Worm (Caenorhabditis elegans): ENCODE data around the gene C26B9.1.

Gene C26B9.1

DNA sequence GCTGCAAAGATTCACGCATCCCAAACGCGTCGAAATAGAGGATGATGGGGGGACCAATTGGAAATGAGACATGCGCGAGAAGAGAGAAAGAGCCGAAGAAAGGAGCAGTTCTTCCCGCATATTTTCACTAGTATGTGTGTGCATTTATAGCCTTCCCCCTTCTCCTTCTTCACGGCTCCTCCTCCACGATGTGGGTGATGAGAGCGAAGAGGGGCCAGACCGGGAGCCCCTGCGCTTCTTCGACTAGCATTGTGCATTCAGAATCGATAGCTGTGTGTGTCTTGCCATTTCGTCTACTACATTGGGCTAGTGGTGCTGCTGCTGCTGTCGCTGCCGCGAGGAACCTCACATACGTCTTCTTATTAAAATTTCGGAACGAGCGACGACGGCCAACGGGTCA is 23.8 kb downstream of the C26B9.1 start, which contains the start of gene jkk-1 (continued):
- no peak for TF ChIP-seq zip-4 (GFP tag; optimal IDR thresholded peaks at IDR 0.05)
- TF ChIP-seq C16A3.4 (tag; optimal IDR thresholded peaks at IDR 0.05), result no peak
- TF ChIP-seq snu-23 (GFP tag; optimal IDR thresholded peaks at IDR 0.05), result peak; percentile 14
- TF ChIP-seq egl-27 (tag; optimal IDR thresholded peaks at IDR 0.05), result no peak
- peak; percentile 22 for TF ChIP-seq xbp-1 (tag; optimal IDR thresholded peaks at IDR 0.05)
- TF ChIP-seq nhr-77 (tag; optimal IDR thresholded peaks at IDR 0.05), result no peak
- no peak for TF ChIP-seq nhr-20 (tag; optimal IDR thresholded peaks at IDR 0.05)
- TF ChIP-seq mab-9 (GFP tag; IDR thresholded peaks at IDR 0.05), result peak; percentile 51; the same call in 1 of the 2 replicates
- no peak for TF ChIP-seq lir-3 (tag; optimal IDR thresholded peaks at IDR 0.05; ENCODE audit: poor library complexity)
- no peak for TF ChIP-seq ceh-8 (GFP tag; optimal IDR thresholded peaks at IDR 0.05)
- no peak for TF ChIP-seq nhr-28 (tag; optimal IDR thresholded peaks at IDR 0.05)
- no peak for TF ChIP-seq sptf-1 (tag; optimal IDR thresholded peaks at IDR 0.05)
- no peak for TF ChIP-seq irx-1 (tag; optimal IDR thresholded peaks at IDR 0.05)
- no peak for TF ChIP-seq nhr-19 (GFP tag; conservative IDR thresholded peaks at IDR 0.05)
- TF ChIP-seq lsy-2 (tag; optimal IDR thresholded peaks at IDR 0.05), result peak in 1 of 2 experiments; percentile 21
- no peak for TF ChIP-seq lin-13 (GFP tag; optimal IDR thresholded peaks at IDR 0.05)
- TF ChIP-seq dsc-1 (tag; optimal IDR thresholded peaks at IDR 0.05), result no peak
- peak; percentile 29 for TF ChIP-seq unc-86 (tag; optimal IDR thresholded peaks at IDR 0.05)
- TF ChIP-seq rnt-1 (tag; optimal IDR thresholded peaks at IDR 0.05), result no peak
- TF ChIP-seq fkh-10 (GFP tag; optimal IDR thresholded peaks at IDR 0.05), result peak; percentile 52
- no peak for TF ChIP-seq nhr-84 (tag; optimal IDR thresholded peaks at IDR 0.05)
- peak; percentile 83 for TF ChIP-seq lin-14 (GFP tag; optimal IDR thresholded peaks at IDR 0.05)
- TF ChIP-seq elt-2 (tag; optimal IDR thresholded peaks at IDR 0.05), result no peak
- TF ChIP-seq ceh-82 (tag; optimal IDR thresholded peaks at IDR 0.05), result peak; percentile 36 to 53 (median 39)
- TF ChIP-seq efl-3 (GFP tag; optimal IDR thresholded peaks at IDR 0.05), result no peak
- TF ChIP-seq pag-3 (tag; optimal IDR thresholded peaks at IDR 0.05; ENCODE audit: borderline replicate concordance, insufficient read depth), result no peak
- TF ChIP-seq jun-1 (tag; optimal IDR thresholded peaks at IDR 0.05), result no peak
- no peak for TF ChIP-seq aly-2 (tag; optimal IDR thresholded peaks at IDR 0.05)
- TF ChIP-seq tlp-1 (tag; optimal IDR thresholded peaks at IDR 0.05), result no peak
- TF ChIP-seq ama-1 (optimal IDR thresholded peaks at IDR 0.05), result no peak
- TF ChIP-seq mef-2 (tag; optimal IDR thresholded peaks at IDR 0.05), result no peak
- TF ChIP-seq pqm-1 (tag; optimal IDR thresholded peaks at IDR 0.05), result no peak
- TF ChIP-seq ceh-90 (tag; optimal IDR thresholded peaks at IDR 0.05), result no peak
- TF ChIP-seq F16B12.6 (tag; optimal IDR thresholded peaks at IDR 0.05), result no peak
- no peak for TF ChIP-seq nhr-12 (tag; optimal IDR thresholded peaks at IDR 0.05)

- TF ChIP-seq swsn-7 (tag; optimal IDR thresholded peaks at IDR 0.05) (no peak), dsc-1 (tag; optimal IDR thresholded peaks at IDR 0.05) (peak; percentile 77), mef-2 (tag; optimal IDR thresholded peaks at IDR 0.05) (no peak), egl-13 (tag; optimal IDR thresholded peaks at IDR 0.05) (peak; percentile 58), ces-1 (GFP tag; optimal IDR thresholded peaks at IDR 0.05) (no peak), efl-1 (optimal IDR thresholded peaks at IDR 0.05) (no peak), efl-1 (GFP tag; optimal IDR thresholded peaks at IDR 0.05 in 1 of 2) (peak in 1 of 2 experiments; percentile 53)
Measured at ce11 chrX:5370605-5371004, 26.2 kb downstream of the C26B9.1 start.

ce11 chrX:5372638-5373037 is 28.3 kb downstream of the C26B9.1 start, which contains the start of gene F35C8.8:
TSS of gene F35C8.8 (minus strand) at chrX:5372639.
- TF ChIP-seq elt-3 (tag; optimal IDR thresholded peaks at IDR 0.05), result no peak
- TF ChIP-seq skn-1 (tag; optimal IDR thresholded peaks at IDR 0.05), result no peak
- TF ChIP-seq nhr-47 (tag; optimal IDR thresholded peaks at IDR 0.05), result no peak
- TF ChIP-seq ces-1 (GFP tag; optimal IDR thresholded peaks at IDR 0.05), result no peak
- no peak for TF ChIP-seq snpc-4 (tag; optimal IDR thresholded peaks at IDR 0.05)
- TF ChIP-seq aly-2 (tag; optimal IDR thresholded peaks at IDR 0.05), result no peak
- TF ChIP-seq tlp-1 (tag; optimal IDR thresholded peaks at IDR 0.05), result no peak
- TF ChIP-seq lir-3 (tag; optimal IDR thresholded peaks at IDR 0.05; ENCODE audit: poor library complexity), result no peak
